Worm (Caenorhabditis elegans) whole organism, mixed stage, embryonic: Measurements from ENCODE around the gene srh-27.
"Not testable (repeated sequence)": the region's sequence is repeated elsewhere in the genome, so short reads cannot be mapped to it uniquely, and the experiment has no call there.

Experiments
- M03D4.4 ChIP-seq: sonication (generic microtip); optimal IDR thresholded peaks from 2 replicates; lab custom pipeline; 2017; ENCODE audit warnings: mild to moderate bottlenecking, missing genetic modification characterization, missing compliant biosample characterization
- bed-3 ChIP-seq: fragments of 200-800 bp; sonication (Bioruptor generic); optimal IDR thresholded peaks from 3 replicates; lab custom pipeline; 2018; ENCODE audit warnings: mild to moderate bottlenecking, missing genetic modification characterization, moderate library complexity, missing compliant biosample characterization
- blmp-1 ChIP-seq: fragments of 150-350 bp; optimal IDR thresholded peaks from 2 replicates; lab custom pipeline; 2014; ENCODE audit warnings: missing biosample characterization, missing genetic modification characterization
- ceh-39 ChIP-seq: fragments of 150-350 bp; optimal IDR thresholded peaks from 2 replicates; lab custom pipeline; 2014; ENCODE audit warnings: missing biosample characterization, missing genetic modification characterization
- ceh-43 ChIP-seq: fragments of 200-800 bp; sonication (Bioruptor generic); optimal IDR thresholded peaks from 2 replicates; lab custom pipeline; 2018; ENCODE audit warnings: mild to moderate bottlenecking, missing genetic modification characterization, moderate library complexity, missing compliant biosample characterization
- ceh-83 ChIP-seq: fragments of 200-800 bp; sonication (Bioruptor generic); optimal IDR thresholded peaks from 2 replicates; lab custom pipeline; 2018; ENCODE audit warnings: mild to moderate bottlenecking, missing genetic modification characterization, missing compliant biosample characterization
- ces-1 ChIP-seq: fragments of 150-350 bp; optimal IDR thresholded peaks from 2 replicates; lab custom pipeline; 2014; ENCODE audit warnings: missing biosample characterization, missing genetic modification reagents, missing genetic modification characterization
- cnd-1 ChIP-seq: fragments of 200-800 bp; sonication (Bioruptor generic); optimal IDR thresholded peaks from 2 replicates; lab custom pipeline; 2018; ENCODE audit warnings: mild to moderate bottlenecking, missing genetic modification characterization, missing compliant biosample characterization
- drap-1 ChIP-seq: fragments of 200-800 bp; sonication (Bioruptor generic); optimal IDR thresholded peaks from 3 replicates; lab custom pipeline; 2018; ENCODE audit warnings: mild to moderate bottlenecking, missing genetic modification characterization, missing compliant biosample characterization
- elt-1 ChIP-seq: sonication (generic microtip); optimal IDR thresholded peaks from 2 replicates; lab custom pipeline; 2017; ENCODE audit warnings: missing genetic modification characterization, mild to moderate bottlenecking, missing compliant biosample characterization, antibody characterized with exemption, moderate library complexity, borderline replicate concordance; ENCODE audit not compliant: insufficient read depth
- elt-3 ChIP-seq: fragments of 150-350 bp; optimal IDR thresholded peaks from 2 replicates; lab custom pipeline; 2014; ENCODE audit warnings: missing biosample characterization, missing genetic modification characterization
- flh-1 ChIP-seq: fragments of 200-800 bp; sonication (Bioruptor generic); optimal IDR thresholded peaks from 2 replicates; lab custom pipeline; 2018; ENCODE audit warnings: mild to moderate bottlenecking, missing genetic modification characterization, moderate library complexity, missing compliant biosample characterization
- ham-2 ChIP-seq: fragments of 200-800 bp; sonication (Bioruptor generic); optimal IDR thresholded peaks from 2 replicates; lab custom pipeline; 2018; ENCODE audit warnings: mild to moderate bottlenecking, missing genetic modification characterization, missing compliant biosample characterization
- lin-13 ChIP-seq: fragments of 150-350 bp; optimal IDR thresholded peaks from 2 replicates; lab custom pipeline; 2014; ENCODE audit warnings: missing biosample characterization, missing genetic modification characterization
- lsy-2 ChIP-seq: fragments of 150-350 bp; optimal IDR thresholded peaks from 2 replicates; lab custom pipeline; 2014; ENCODE audit warnings: missing biosample characterization, missing genetic modification characterization
- mab-5 ChIP-seq: fragments of 150-350 bp; optimal IDR thresholded peaks from 2 replicates; lab custom pipeline; 2014; ENCODE audit warnings: missing biosample characterization, missing genetic modification characterization
- mep-1 ChIP-seq: fragments of 150-350 bp; optimal IDR thresholded peaks from 2 replicates; lab custom pipeline; 2017; ENCODE audit warnings: missing biosample characterization, missing genetic modification reagents, missing genetic modification characterization, inconsistent platforms
- mls-2 ChIP-seq: sonication (generic microtip); optimal IDR thresholded peaks from 2 replicates; lab custom pipeline; 2016; ENCODE audit warnings: mild to moderate bottlenecking, missing genetic modification characterization, moderate library complexity, missing compliant biosample characterization
- nhr-12 ChIP-seq: fragments of 150-350 bp; optimal IDR thresholded peaks from 2 replicates; lab custom pipeline; 2014; ENCODE audit warnings: missing biosample characterization, missing genetic modification characterization
- nhr-2 ChIP-seq: fragments of 150-350 bp; optimal IDR thresholded peaks from 2 replicates; lab custom pipeline; 2014; ENCODE audit warnings: missing biosample characterization, missing genetic modification characterization
- nhr-237 ChIP-seq: fragments of 150-350 bp; optimal IDR thresholded peaks from 2 replicates; lab custom pipeline; 2014; ENCODE audit warnings: missing biosample characterization, missing genetic modification characterization
- nhr-28 ChIP-seq: fragments of 150-350 bp; optimal IDR thresholded peaks from 2 replicates; lab custom pipeline; 2014; ENCODE audit warnings: missing biosample characterization, missing genetic modification characterization
- pha-4 ChIP-seq: fragments of 150-350 bp; optimal IDR thresholded peaks from 2 replicates; lab custom pipeline; 2018; ENCODE audit warnings: missing biosample characterization, missing genetic modification reagents, missing genetic modification characterization
- snpc-4 ChIP-seq: fragments of 150-350 bp; optimal IDR thresholded peaks from 2 replicates; lab custom pipeline; 2014; ENCODE audit warnings: missing biosample characterization, missing genetic modification characterization
- tbx-8 ChIP-seq: fragments of 200-800 bp; sonication (Bioruptor generic); optimal IDR thresholded peaks from 2 replicates; lab custom pipeline; 2018; ENCODE audit warnings: mild to moderate bottlenecking, missing genetic modification characterization, moderate library complexity, missing compliant biosample characterization
- unc-120 ChIP-seq: sonication (generic microtip); optimal IDR thresholded peaks from 2 replicates; lab custom pipeline; 2017; ENCODE audit warnings: missing genetic modification characterization, missing compliant biosample characterization; ENCODE audit not compliant: poor library complexity, severe bottlenecking
- unc-39 ChIP-seq: fragments of 150-350 bp; optimal IDR thresholded peaks from 2 replicates; lab custom pipeline; 2014; ENCODE audit warnings: missing biosample characterization, missing genetic modification characterization
- unc-62 ChIP-seq: fragments of 150-350 bp; optimal IDR thresholded peaks from 2 replicates; lab custom pipeline; 2014; ENCODE audit warnings: missing biosample characterization, missing genetic modification reagents, missing genetic modification characterization

Gene srh-27

DNA sequence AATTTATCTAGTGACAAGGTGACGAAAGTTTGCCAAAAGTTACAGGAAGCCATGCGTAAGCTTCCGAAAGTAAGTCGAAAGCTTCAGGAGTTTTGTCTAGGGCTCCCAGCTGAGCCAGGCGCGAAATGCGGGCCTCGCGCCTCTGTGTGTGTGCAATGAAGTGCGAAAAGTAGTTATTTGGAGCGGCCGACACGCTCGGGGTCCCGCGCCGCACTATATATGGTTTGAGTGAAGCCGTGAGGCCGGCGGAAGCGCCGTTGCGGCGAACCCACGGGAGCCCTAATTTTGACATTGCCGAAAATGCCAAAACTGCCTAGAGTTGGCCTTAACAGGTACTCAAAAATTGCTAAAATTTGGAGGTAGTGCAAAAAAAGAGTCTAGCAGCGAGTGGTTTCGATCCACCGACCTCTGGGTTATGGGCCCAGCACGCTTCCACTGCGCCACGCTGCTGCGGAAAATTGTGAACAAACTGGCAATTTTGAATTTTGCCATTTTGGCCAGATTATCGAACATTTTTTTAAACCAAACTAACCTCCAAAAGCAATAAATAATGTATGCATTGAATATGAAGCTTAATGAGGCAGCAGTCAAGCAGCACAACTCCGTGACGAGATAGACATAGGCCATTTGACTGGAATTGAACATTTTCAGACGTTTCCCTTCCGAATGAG, 13.0 kb upstream of the srh-27 start:
- TF ChIP-seq unc-39 (tag; lab: Kevin White, UChicago) (no peak), nhr-237 (tag; lab: Kevin White, UChicago) (no peak), ces-1 (GFP tag; lab: Kevin White, UChicago) (no peak), unc-120 (tag; lab: Kevin White, UChicago) (no peak), nhr-12 (tag; lab: Kevin White, UChicago) (no peak), lsy-2 (no peak), snpc-4 (tag; lab: Kevin White, UChicago) (no peak), nhr-2 (tag; lab: Kevin White, UChicago) (no peak)

DNA sequence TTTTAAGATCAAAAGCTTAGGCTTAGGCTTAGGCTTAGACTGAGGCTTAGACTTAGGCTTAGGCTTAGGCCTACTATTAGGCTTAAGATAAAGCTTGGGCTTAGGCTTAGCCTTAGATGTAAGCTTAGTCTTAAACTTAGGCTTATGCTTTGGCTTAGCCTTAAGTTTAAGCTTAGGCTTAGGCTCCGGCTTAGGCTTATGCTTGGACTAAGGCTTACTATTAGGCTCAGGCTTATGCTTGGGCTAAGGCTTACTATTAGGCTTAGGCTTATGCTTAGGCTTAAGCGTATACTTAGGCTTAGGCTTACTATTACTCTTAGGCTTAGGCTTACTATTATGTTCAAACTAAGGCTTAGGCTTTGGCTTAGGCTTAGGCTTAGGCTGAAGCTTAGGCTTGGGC, 11.6 kb upstream of the srh-27 start:
- no peak for TF ChIP-seq mab-5 (tag; lab: Kevin White, UChicago)
- TF ChIP-seq ham-2 (GFP tag; lab: Kevin White, UChicago), result peak; percentile 65
- TF ChIP-seq mls-2 (tag; lab: Kevin White, UChicago), result no peak
- TF ChIP-seq, all 35 proteins: peak for 1

DNA sequence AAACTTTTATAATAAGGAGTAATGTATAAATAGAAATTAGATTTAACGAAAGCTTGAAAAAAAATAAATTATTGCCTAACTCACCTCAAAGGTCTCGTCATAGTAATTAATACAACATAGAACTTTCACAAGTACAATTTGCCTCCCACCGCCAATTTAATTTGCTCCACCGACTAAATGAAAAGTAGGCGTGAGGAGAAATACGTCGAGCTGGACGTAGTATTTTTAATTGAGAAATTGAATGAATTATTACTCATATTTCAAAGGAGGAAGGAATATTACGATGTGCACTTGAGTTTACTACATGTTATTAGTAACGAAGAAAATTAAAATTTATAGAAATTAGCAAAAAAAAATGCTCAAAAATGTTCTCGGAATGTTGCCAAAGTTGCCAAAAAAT, 9.9 kb upstream of the srh-27 start, which contains the start of gene Y57A10C.9:
Gene Y57A10C.9, minus strand, starts transcription at position 101 of the 400 bp plus-strand sequence.
- TF ChIP-seq drap-1 (GFP tag; lab: Kevin White, UChicago) (no peak), elt-1 (no peak), tbx-8 (GFP tag; lab: Kevin White, UChicago) (no peak), flh-1 (no peak), lin-13 (no peak), M03D4.4 (no peak), ceh-83 (GFP tag; lab: Kevin White, UChicago) (no peak), bed-3 (GFP tag; lab: Kevin White, UChicago) (no peak), unc-120 (tag; lab: Kevin White, UChicago) (no peak), nhr-28 (tag; lab: Kevin White, UChicago) (no peak)

DNA sequence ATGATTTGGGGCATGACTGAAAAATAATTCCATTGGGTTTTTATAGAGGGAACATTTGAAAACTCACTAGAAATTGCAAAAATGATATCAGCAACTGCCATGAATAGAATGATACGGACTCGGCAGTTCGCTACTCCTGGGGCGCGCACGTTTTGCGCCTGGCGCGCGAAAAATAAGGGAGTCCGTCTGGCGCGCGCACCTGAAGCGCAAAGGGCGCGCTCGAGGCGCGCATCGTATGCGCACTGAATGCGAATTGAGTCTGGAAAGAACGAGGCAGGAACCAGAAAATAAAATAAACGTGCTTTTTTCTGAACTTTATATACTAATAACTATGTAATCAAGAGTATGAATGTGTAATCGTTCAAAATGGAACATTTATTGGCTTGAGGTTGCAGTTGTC, 7.2 kb upstream of the srh-27 start, which contains the start of gene Y57A10C.10:
Gene Y57A10C.10, minus strand, starts transcription at position 101 of the 400 bp plus-strand sequence.
- TF ChIP-seq blmp-1 (tag; lab: Kevin White, UChicago); cnd-1; unc-62 (GFP tag; lab: Kevin White, UChicago): not testable (repeated sequence)
- TF ChIP-seq, all 35 proteins: peak for 0; not testable (repeated sequence) for 35

DNA sequence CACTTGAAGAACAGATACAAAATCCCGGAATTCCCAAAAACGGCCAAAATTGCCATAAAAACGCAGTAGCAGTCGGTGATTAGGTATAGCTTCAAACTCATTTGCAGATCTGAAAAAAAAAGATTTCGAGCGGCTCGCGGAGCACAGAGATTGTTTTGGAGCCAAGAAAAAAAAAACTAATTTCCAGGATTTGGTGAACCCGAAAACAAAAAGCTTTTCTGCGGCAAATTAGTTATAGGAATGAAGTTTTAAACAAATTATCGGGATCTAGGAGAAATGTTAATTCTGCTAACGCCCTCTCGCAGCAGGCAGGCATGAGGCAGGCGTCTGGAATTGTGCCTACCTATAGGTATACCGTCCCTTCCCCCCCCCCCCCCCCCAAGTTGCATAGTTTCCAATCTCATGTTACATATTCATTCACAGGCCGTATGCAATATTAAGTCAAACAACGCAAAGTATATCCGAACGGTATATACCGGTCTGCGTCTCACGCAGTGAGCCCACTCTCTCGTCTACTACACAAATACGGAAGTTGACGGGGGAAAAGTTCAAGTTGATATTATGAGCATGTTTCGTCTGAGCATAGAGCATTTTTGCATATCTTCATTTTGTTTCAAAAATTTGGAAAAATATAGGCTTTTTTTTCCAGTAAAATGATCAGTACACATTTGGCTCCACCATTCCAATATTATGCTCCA, 3.5 kb upstream of the srh-27 start, which contains the start of the genes W05H5.1 and pitr-6:
Gene W05H5.1, minus strand, starts transcription at position 101 of the 698 bp plus-strand sequence.
Gene pitr-6, plus strand, starts transcription at position 648 of the 698 bp plus-strand sequence.
- TF ChIP-seq elt-3 (tag; lab: Kevin White, UChicago), result no peak
- no peak for TF ChIP-seq nhr-28 (tag; lab: Kevin White, UChicago)
- no peak for TF ChIP-seq nhr-2 (tag; lab: Kevin White, UChicago)
- no peak for TF ChIP-seq nhr-12 (tag; lab: Kevin White, UChicago)
- TF ChIP-seq unc-62 (GFP tag; lab: Kevin White, UChicago), result no peak
- no peak for TF ChIP-seq ceh-39 (tag; lab: Kevin White, UChicago)
- no peak for TF ChIP-seq lsy-2
- TF ChIP-seq ceh-43 (GFP tag; lab: Kevin White, UChicago), result no peak
- peak; percentile 14 for TF ChIP-seq pha-4 (tag; lab: Kevin White, UChicago)
- TF ChIP-seq, all 35 proteins: peak for 1

DNA sequence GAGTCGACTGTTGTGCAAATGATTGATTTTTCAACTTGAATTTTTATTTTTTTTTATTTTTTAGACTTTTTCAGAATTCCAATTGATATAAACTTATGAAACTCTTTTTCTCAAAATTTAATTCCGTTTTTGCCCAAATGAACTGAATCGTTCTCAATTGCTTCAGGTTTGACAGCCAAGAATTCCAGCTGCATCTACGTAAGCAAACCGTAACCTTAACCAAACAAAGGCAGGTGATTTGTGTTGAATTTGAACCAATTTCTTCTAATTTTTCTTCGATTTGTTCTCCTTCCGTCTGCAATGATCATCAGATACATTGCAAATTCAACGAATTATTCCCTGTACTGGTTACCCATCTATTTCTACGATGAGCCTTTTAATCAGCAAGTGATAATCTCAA, 1.5 kb downstream of the srh-27 start, which contains the start of gene sre-34:
Gene sre-34, plus strand, starts transcription at position 301 of the 400 bp plus-strand sequence.
- TF ChIP-seq mep-1, result no peak
- no peak for TF ChIP-seq unc-120 (tag; lab: Kevin White, UChicago)
- no peak for TF ChIP-seq drap-1 (GFP tag; lab: Kevin White, UChicago)
- TF ChIP-seq nhr-28 (tag; lab: Kevin White, UChicago), result no peak
- TF ChIP-seq tbx-8 (GFP tag; lab: Kevin White, UChicago), result no peak
- TF ChIP-seq nhr-237 (tag; lab: Kevin White, UChicago), result no peak
- no peak for TF ChIP-seq ceh-43 (GFP tag; lab: Kevin White, UChicago)
